Worm (Caenorhabditis elegans): ENCODE results near the gene rabs-5.

Gene rabs-5

ce11 chrIV:8076511-8076910, 30.9 kb downstream of the rabs-5 start:
- TF ChIP-seq hmg-4 (GFP tag; optimal IDR thresholded peaks at IDR 0.05), result no peak
- no peak for TF ChIP-seq pes-1 (GFP tag; IDR thresholded peaks at IDR 0.05)
- TF ChIP-seq B0310.2 (tag; optimal IDR thresholded peaks at IDR 0.05), result no peak
- no peak for TF ChIP-seq sea-1 (GFP tag; conservative IDR thresholded peaks at IDR 0.05)
- no peak for TF ChIP-seq tra-4 (tag; optimal IDR thresholded peaks at IDR 0.05)
- TF ChIP-seq ceh-36 (tag; optimal IDR thresholded peaks at IDR 0.05), result no peak
- no peak for TF ChIP-seq ets-7 (tag; optimal IDR thresholded peaks at IDR 0.05)
- no peak for TF ChIP-seq aly-1 (tag; optimal IDR thresholded peaks at IDR 0.05)
- TF ChIP-seq tbx-11 (GFP tag; IDR thresholded peaks at IDR 0.05), result no peak
- TF ChIP-seq flt-1 (GFP tag; IDR thresholded peaks at IDR 0.05), result no peak
- no peak for TF ChIP-seq F13C5.2 (tag; optimal IDR thresholded peaks at IDR 0.05)
- no peak for TF ChIP-seq scrt-1 (GFP tag; IDR thresholded peaks at IDR 0.05)
- TF ChIP-seq tbx-37 (GFP tag; conservative IDR thresholded peaks at IDR 0.05), result no peak
- no peak for TF ChIP-seq ceh-13 (GFP tag; optimal IDR thresholded peaks at IDR 0.05)
- TF ChIP-seq hmbx-1 (tag; optimal IDR thresholded peaks at IDR 0.05), result no peak
- no peak for TF ChIP-seq ama-1 (optimal IDR thresholded peaks at IDR 0.05)
- no peak for TF ChIP-seq hnd-1 (tag; optimal IDR thresholded peaks at IDR 0.05)

- TF ChIP-seq ceh-36 (tag; optimal IDR thresholded peaks at IDR 0.05) (no peak), tra-4 (tag; optimal IDR thresholded peaks at IDR 0.05) (no peak), hmg-4 (GFP tag; optimal IDR thresholded peaks at IDR 0.05) (no peak), hmbx-1 (tag; optimal IDR thresholded peaks at IDR 0.05) (no peak), F13C5.2 (tag; optimal IDR thresholded peaks at IDR 0.05) (no peak), tbx-37 (GFP tag; conservative IDR thresholded peaks at IDR 0.05) (no peak)
These were observed 31.9 kb downstream of the rabs-5 start for ce11 chrIV:8075516-8075915.

DNA sequence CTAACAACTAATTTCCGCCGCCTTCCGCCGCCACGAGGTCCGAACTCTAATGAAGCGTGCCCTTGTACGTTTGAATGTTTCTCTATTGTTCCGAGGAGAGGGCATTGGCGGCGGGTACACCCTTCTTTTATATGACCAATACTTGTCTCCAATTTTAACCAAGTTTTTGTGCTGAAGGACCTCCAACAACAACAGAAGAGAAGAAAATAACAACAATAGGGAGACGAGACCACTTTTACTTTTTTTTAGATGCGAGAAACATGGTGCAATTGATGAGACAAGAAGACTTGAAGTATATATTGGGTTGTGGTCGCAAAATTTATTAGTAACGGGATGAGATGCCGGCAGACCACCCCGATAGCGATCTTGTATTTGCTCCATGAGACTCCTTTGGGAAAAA, 36.5 kb downstream of the rabs-5 start:
- no peak for TF ChIP-seq pes-1 (GFP tag; IDR thresholded peaks at IDR 0.05)
- TF ChIP-seq tbx-11 (GFP tag; IDR thresholded peaks at IDR 0.05), result no peak
- TF ChIP-seq tbx-37 (GFP tag; conservative IDR thresholded peaks at IDR 0.05), result no peak
- no peak for TF ChIP-seq tra-4 (tag; optimal IDR thresholded peaks at IDR 0.05)
- TF ChIP-seq flt-1 (GFP tag; IDR thresholded peaks at IDR 0.05), result no peak
- no peak for TF ChIP-seq hnd-1 (tag; optimal IDR thresholded peaks at IDR 0.05)
- TF ChIP-seq sea-1 (GFP tag; conservative IDR thresholded peaks at IDR 0.05), result no peak
- TF ChIP-seq ets-7 (tag; optimal IDR thresholded peaks at IDR 0.05), result no peak
- no peak for TF ChIP-seq F13C5.2 (tag; optimal IDR thresholded peaks at IDR 0.05)
- TF ChIP-seq hmg-4 (GFP tag; optimal IDR thresholded peaks at IDR 0.05), result no peak

ce11 chrIV:8070299-8070698, 37.1 kb downstream of the rabs-5 start:
- TF ChIP-seq tbx-11 (GFP tag; IDR thresholded peaks at IDR 0.05), result no peak
- TF ChIP-seq ama-1 (optimal IDR thresholded peaks at IDR 0.05), result no peak
- TF ChIP-seq flt-1 (GFP tag; IDR thresholded peaks at IDR 0.05), result 0 out of 2 replicates have a peak, but pooled peaks have one; percentile 16

DNA sequence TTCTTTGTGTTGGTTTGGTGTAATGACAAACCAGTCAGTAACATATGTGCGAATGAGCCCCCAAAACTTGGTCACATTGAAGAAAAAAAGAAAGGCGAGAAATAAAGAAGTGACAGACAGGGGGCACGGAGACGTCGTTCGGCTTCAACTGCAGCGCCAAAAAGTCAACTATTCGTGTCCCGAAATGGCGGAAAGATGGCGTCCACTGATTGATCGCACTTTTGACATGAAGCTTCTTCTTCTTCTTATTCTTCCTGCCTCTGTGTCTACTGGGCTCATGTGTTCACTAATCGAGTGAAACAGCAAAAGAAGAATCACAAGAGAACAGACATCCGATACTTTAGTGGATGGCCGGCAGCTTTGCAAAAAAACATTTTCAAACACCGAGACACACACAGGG, 38.3 kb downstream of the rabs-5 start:
- TF ChIP-seq ama-1 (optimal IDR thresholded peaks at IDR 0.05) (no peak), tra-4 (tag; optimal IDR thresholded peaks at IDR 0.05) (no peak), ets-7 (tag; optimal IDR thresholded peaks at IDR 0.05) (no peak), F13C5.2 (tag; optimal IDR thresholded peaks at IDR 0.05) (no peak), hmbx-1 (tag; optimal IDR thresholded peaks at IDR 0.05) (no peak), hmg-4 (GFP tag; optimal IDR thresholded peaks at IDR 0.05) (no peak), aly-1 (tag; optimal IDR thresholded peaks at IDR 0.05) (no peak)

DNA sequence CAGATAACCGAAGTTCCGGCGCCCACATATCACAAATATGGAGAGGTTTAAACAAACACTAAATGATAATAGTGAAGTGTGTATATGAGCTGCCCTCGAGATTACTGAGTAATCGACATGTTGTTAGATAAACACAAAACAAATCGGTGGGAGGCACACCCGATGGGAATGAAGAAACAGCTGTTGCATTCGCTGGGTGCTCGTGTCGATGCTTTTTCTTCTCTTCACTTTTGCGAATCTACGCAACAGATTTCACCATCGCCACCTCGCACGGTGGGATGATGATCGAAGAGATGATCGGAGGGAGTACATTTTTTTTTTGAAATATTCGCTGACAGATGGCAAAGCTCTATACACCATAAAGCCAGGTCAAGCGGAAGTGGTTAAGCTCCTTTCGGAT, 39.1 kb downstream of the rabs-5 start:
- no peak for TF ChIP-seq aly-1 (tag; optimal IDR thresholded peaks at IDR 0.05)

DNA sequence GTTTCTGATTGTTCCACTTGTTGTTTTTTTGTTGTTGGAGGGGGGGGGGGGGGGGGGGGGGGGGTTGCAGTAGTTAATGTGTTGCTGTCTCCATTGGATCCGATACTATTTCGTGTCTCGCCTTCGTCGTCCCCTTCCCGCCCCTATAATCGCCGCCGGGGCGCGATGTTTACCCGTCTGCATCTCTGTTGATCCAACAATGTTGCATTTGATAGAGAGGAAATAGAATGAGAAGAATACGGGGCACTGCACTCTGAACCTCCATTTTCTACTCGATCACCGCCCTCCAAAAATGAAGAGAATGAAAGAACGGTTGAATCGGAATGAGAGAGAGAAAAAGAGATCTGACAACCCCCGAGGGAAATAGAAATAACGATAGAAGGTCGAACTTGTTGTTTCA, 39.7 kb downstream of the rabs-5 start:
- TF ChIP-seq hmg-4 (GFP tag; optimal IDR thresholded peaks at IDR 0.05) (no peak), ama-1 (optimal IDR thresholded peaks at IDR 0.05) (no peak), scrt-1 (GFP tag; IDR thresholded peaks at IDR 0.05) (no peak), flt-1 (GFP tag; IDR thresholded peaks at IDR 0.05) (no peak), ceh-36 (tag; optimal IDR thresholded peaks at IDR 0.05) (no peak), pes-1 (GFP tag; IDR thresholded peaks at IDR 0.05) (no peak), sea-1 (GFP tag; conservative IDR thresholded peaks at IDR 0.05) (no peak), hmbx-1 (tag; optimal IDR thresholded peaks at IDR 0.05) (no peak), tra-4 (tag; optimal IDR thresholded peaks at IDR 0.05) (no peak), B0310.2 (tag; optimal IDR thresholded peaks at IDR 0.05) (no peak), ets-7 (tag; optimal IDR thresholded peaks at IDR 0.05) (no peak), tbx-11 (GFP tag; IDR thresholded peaks at IDR 0.05) (no peak), tbx-37 (GFP tag; conservative IDR thresholded peaks at IDR 0.05) (no peak), hnd-1 (tag; optimal IDR thresholded peaks at IDR 0.05) (no peak), aly-1 (tag; optimal IDR thresholded peaks at IDR 0.05) (no peak), ceh-13 (GFP tag; optimal IDR thresholded peaks at IDR 0.05) (no peak), F13C5.2 (tag; optimal IDR thresholded peaks at IDR 0.05) (no peak)

ce11 chrIV:8066598-8066997, 40.8 kb downstream of the rabs-5 start:
- TF ChIP-seq hnd-1 (tag; optimal IDR thresholded peaks at IDR 0.05), result no peak
- TF ChIP-seq F13C5.2 (tag; optimal IDR thresholded peaks at IDR 0.05), result peak; percentile 37
- 0 out of 2 replicates have a peak, but pooled peaks have one; percentile 12 for TF ChIP-seq tbx-11 (GFP tag; IDR thresholded peaks at IDR 0.05)
- TF ChIP-seq aly-1 (tag; optimal IDR thresholded peaks at IDR 0.05), result peak; percentile 38
- TF ChIP-seq scrt-1 (GFP tag; IDR thresholded peaks at IDR 0.05), result 0 out of 2 replicates have a peak, but pooled peaks have one; percentile 13
- TF ChIP-seq hmg-4 (GFP tag; optimal IDR thresholded peaks at IDR 0.05), result peak; percentile 66
- TF ChIP-seq ets-7 (tag; optimal IDR thresholded peaks at IDR 0.05), result no peak
- no peak for TF ChIP-seq ama-1 (optimal IDR thresholded peaks at IDR 0.05)
- TF ChIP-seq B0310.2 (tag; optimal IDR thresholded peaks at IDR 0.05), result no peak
- TF ChIP-seq tbx-37 (GFP tag; conservative IDR thresholded peaks at IDR 0.05), result peak; percentile 32; the same call in 1 of the 2 replicates

Measured in whole organism, early embryonic.